Fruit fly (Drosophila melanogaster) whole organism, embryonic: ENCODE results near the gene CG13297.

Source experiments
- CG10321 ChIP-seq: fragments of 200-800 bp; sonication (Bioruptor generic); IDR thresholded peaks from 2 replicates; pipeline ENCODE4 v1.3.6; 2022; ENCODE audit warnings: missing biosample characterization, missing genetic modification characterization
- CG13287 ChIP-seq: fragments of 200-800 bp; sonication (Bioruptor generic); IDR thresholded peaks from 2 replicates; pipeline ENCODE4 v1.3.6; 2022; ENCODE audit warnings: missing biosample characterization, missing genetic modification characterization; ENCODE audit not compliant: partially characterized antibody
- CG15601 ChIP-seq: fragments of 200-800 bp; sonication (Bioruptor generic); optimal IDR thresholded peaks from 3 replicates; lab custom pipeline; 2019; ENCODE audit warnings: missing biosample characterization, mild to moderate bottlenecking, missing genetic modification characterization, moderate library complexity
- CG17385 ChIP-seq: fragments of 200-800 bp; sonication (Bioruptor generic); optimal IDR thresholded peaks from 3 replicates; lab custom pipeline; 2018; ENCODE audit warnings: missing biosample characterization, mild to moderate bottlenecking, missing genetic modification characterization
- CG17802 ChIP-seq: fragments of 200-800 bp; sonication (Bioruptor generic); optimal IDR thresholded peaks from 2 replicates; lab custom pipeline; 2018; ENCODE audit warnings: missing biosample characterization, mild to moderate bottlenecking, missing genetic modification characterization, moderate library complexity
- CG2712 ChIP-seq: fragments of 200-800 bp; optimal IDR thresholded peaks from 3 replicates; lab custom pipeline; 2019; ENCODE audit warnings: missing biosample characterization, mild to moderate bottlenecking, missing genetic modification characterization, moderate library complexity
- CG3281 ChIP-seq: fragments of 200-800 bp; sonication (Bioruptor generic); optimal IDR thresholded peaks from 3 replicates; lab custom pipeline; 2017; ENCODE audit warnings: missing biosample characterization, mild to moderate bottlenecking, missing genetic modification characterization
- CG33213 ChIP-seq: fragments of 200-800 bp; sonication (Bioruptor generic); optimal IDR thresholded peaks from 3 replicates; lab custom pipeline; 2016; ENCODE audit warnings: missing biosample characterization, missing genetic modification characterization
- CG3838 ChIP-seq: fragments of 200-800 bp; sonication (Bioruptor generic); optimal IDR thresholded peaks from 3 replicates; lab custom pipeline; 2016; ENCODE audit warnings: missing biosample characterization, missing genetic modification characterization
- CG42726 ChIP-seq: fragments of 200-800 bp; sonication (Bioruptor generic); IDR thresholded peaks from 2 replicates; pipeline ENCODE4 v1.3.6; 2022; ENCODE audit warnings: missing biosample characterization, missing genetic modification characterization; ENCODE audit not compliant: partially characterized antibody
- CG5180 ChIP-seq: fragments of 200-800 bp; sonication (Bioruptor generic); optimal IDR thresholded peaks from 3 replicates; lab custom pipeline; 2017; ENCODE audit warnings: missing biosample characterization, missing genetic modification characterization, mild to moderate bottlenecking, moderate library complexity, missing genetic modification reagents
- CG6254 ChIP-seq: fragments of 200-800 bp; sonication (Bioruptor generic); optimal IDR thresholded peaks from 3 replicates; lab custom pipeline; 2017; ENCODE audit warnings: mild to moderate bottlenecking, missing biosample characterization, missing genetic modification reagents, missing genetic modification characterization
- CG7987 ChIP-seq: fragments of 200-800 bp; sonication (Bioruptor generic); optimal IDR thresholded peaks from 2 replicates; lab custom pipeline; 2018; ENCODE audit warnings: missing biosample characterization, mild to moderate bottlenecking, missing genetic modification characterization, moderate library complexity
- CG9215 ChIP-seq: fragments of 200-800 bp; sonication (Bioruptor generic); IDR thresholded peaks from 2 replicates; pipeline ENCODE4 v1.3.6; 2022; ENCODE audit warnings: missing biosample characterization, missing genetic modification characterization
- Doc2 ChIP-seq: fragments of 200-800 bp; sonication (Bioruptor generic); IDR thresholded peaks from 2 replicates; pipeline ENCODE4 v1.3.6; 2022; ENCODE audit warnings: missing biosample characterization, missing genetic modification characterization
- HLH4C ChIP-seq: fragments of 200-800 bp; sonication (Bioruptor generic); IDR thresholded peaks from 3 replicates; pipeline ENCODE4 v1.3.6; 2022; ENCODE audit warnings: missing biosample characterization, missing genetic modification characterization; ENCODE audit not compliant: partially characterized antibody
- MBD-R2 ChIP-seq: fragments of 200-800 bp; sonication (Bioruptor generic); IDR thresholded peaks from 2 replicates; pipeline ENCODE4 v1.3.6; 2022; ENCODE audit warnings: missing biosample characterization, missing genetic modification characterization
- Mad ChIP-seq: fragments of 200-800 bp; sonication (Bioruptor generic); optimal IDR thresholded peaks from 2 replicates; lab custom pipeline; 2016; ENCODE audit warnings: missing biosample characterization, missing genetic modification characterization
- Neu2 ChIP-seq: fragments of 200-800 bp; sonication (Bioruptor generic); optimal IDR thresholded peaks from 3 replicates; lab custom pipeline; 2016; ENCODE audit warnings: missing biosample characterization, missing genetic modification characterization, borderline replicate concordance
- Nf-YA ChIP-seq: fragments of 200-800 bp; sonication (Bioruptor generic); IDR thresholded peaks from 2 replicates; pipeline ENCODE4 v1.3.6; 2022; ENCODE audit warnings: missing biosample characterization, missing genetic modification characterization
- NfI ChIP-seq: fragments of 200-800 bp; sonication (Bioruptor generic); optimal IDR thresholded peaks from 3 replicates; lab custom pipeline; 2018; ENCODE audit warnings: missing biosample characterization, mild to moderate bottlenecking, missing genetic modification characterization, moderate library complexity
- Rfx ChIP-seq: fragments of 200-800 bp; sonication (Bioruptor generic); IDR thresholded peaks from 2 replicates; pipeline ENCODE4 v1.3.6; 2022; ENCODE audit warnings: missing biosample characterization, missing genetic modification characterization
- Scr ChIP-seq: fragments of 200-800 bp; sonication (Bioruptor generic); IDR thresholded peaks from 2 replicates; pipeline ENCODE4 v1.3.6; 2022; ENCODE audit warnings: missing biosample characterization, missing genetic modification characterization; ENCODE audit not compliant: partially characterized antibody
- Six4 ChIP-seq: fragments of 200-800 bp; sonication (Bioruptor generic); optimal IDR thresholded peaks from 2 replicates; lab custom pipeline; 2016; ENCODE audit warnings: missing biosample characterization, missing genetic modification characterization
- Trl ChIP-seq, 3 experiments: fragments of >200 bp in 2 of 3; fragments of 200-800 bp in 1 of 3; sonication (Bioruptor generic) in 1 of 3; optimal IDR thresholded peaks; 2 replicates in 1 of 3; 3 replicates in 2 of 3; lab custom pipeline; 2016 to 2017; ENCODE audit warnings: missing biosample characterization in 1 of 3, missing genetic modification characterization in 1 of 3
- ato ChIP-seq: fragments of 200-800 bp; sonication (Bioruptor generic); IDR thresholded peaks from 2 replicates; pipeline ENCODE4 v1.3.6; 2022; ENCODE audit warnings: missing biosample characterization, missing genetic modification characterization; ENCODE audit not compliant: partially characterized antibody
- bsh ChIP-seq, 2 experiments: fragments of 200-800 bp; sonication (Bioruptor generic); optimal IDR thresholded peaks; 2 replicates each; lab custom pipeline; 2017 to 2018; ENCODE audit warnings: mild to moderate bottlenecking in 2 of 2, missing biosample characterization in 2 of 2, missing genetic modification characterization in 2 of 2, moderate library complexity in 1 of 2
- dpn ChIP-seq, 2 experiments: fragments of 200-800 bp; sonication (Bioruptor generic); optimal IDR thresholded peaks; 3 replicates each; lab custom pipeline; 2016; ENCODE audit warnings: missing biosample characterization in 2 of 2, missing genetic modification characterization in 2 of 2
- dysf ChIP-seq: fragments of 200-800 bp; sonication (Bioruptor generic); IDR thresholded peaks from 3 replicates; pipeline ENCODE4 v1.3.6; 2022; ENCODE audit warnings: missing biosample characterization, missing genetic modification characterization
- en ChIP-seq: fragments of 200-800 bp; sonication (Bioruptor generic); optimal IDR thresholded peaks from 2 replicates; lab custom pipeline; 2016; ENCODE audit warnings: missing biosample characterization, missing genetic modification characterization
- esg ChIP-seq: fragments of 200-800 bp; sonication (Bioruptor generic); conservative IDR thresholded peaks from 2 replicates; pipeline ENCODE4 v1.3.6; 2022; ENCODE audit warnings: missing biosample characterization, missing genetic modification characterization
- gcm ChIP-seq: fragments of 200-800 bp; sonication (Bioruptor generic); optimal IDR thresholded peaks from 2 replicates; lab custom pipeline; 2019; ENCODE audit warnings: missing biosample characterization, mild to moderate bottlenecking, missing genetic modification characterization, moderate library complexity
- hb ChIP-seq: fragments of 200-800 bp; sonication (Bioruptor generic); IDR thresholded peaks from 3 replicates; pipeline ENCODE4 v1.3.6; 2022; ENCODE audit warnings: missing biosample characterization, missing genetic modification characterization; ENCODE audit not compliant: partially characterized antibody
- lola ChIP-seq, 3 experiments: fragments of >200 bp in 2 of 3; fragments of 200-800 bp in 1 of 3; sonication (Bioruptor generic) in 1 of 3; optimal IDR thresholded peaks; 2 replicates each; lab custom pipeline; 2017 to 2019; ENCODE audit warnings: missing biosample characterization in 3 of 3, missing genetic modification characterization in 3 of 3, mild to moderate bottlenecking in 1 of 3, moderate library complexity in 1 of 3
- p53 ChIP-seq: fragments of 200-800 bp; sonication (Bioruptor generic); optimal IDR thresholded peaks from 2 replicates; lab custom pipeline; 2016; ENCODE audit warnings: missing biosample characterization, missing genetic modification characterization
- pan ChIP-seq, 4 experiments: fragments of >200 bp in 3 of 4; fragments of 200-800 bp in 1 of 4; sonication (Bioruptor generic) in 1 of 4; optimal IDR thresholded peaks in 3 of 4; IDR thresholded peaks in 1 of 4; 2 replicates each; pipeline versions ENCODE4 v1.3.6 to Lab custom; 2017 to 2022; ENCODE audit warnings: missing biosample characterization in 2 of 4, missing genetic modification characterization in 2 of 4, mixed read lengths in 1 of 4
- pros ChIP-seq: fragments of 200-800 bp; sonication (Bioruptor generic); optimal IDR thresholded peaks from 3 replicates; lab custom pipeline; 2019; ENCODE audit warnings: missing biosample characterization, mild to moderate bottlenecking, missing genetic modification characterization, moderate library complexity
- row ChIP-seq: fragments of 200-800 bp; sonication (Bioruptor generic); IDR thresholded peaks from 3 replicates; pipeline ENCODE4 v1.3.6; 2022; ENCODE audit warnings: missing biosample characterization, missing genetic modification characterization
- sc ChIP-seq, 3 experiments: fragments of >200 bp in 2 of 3; fragments of 200-800 bp in 1 of 3; sonication (Bioruptor generic) in 1 of 3; optimal IDR thresholded peaks; 2 replicates in 2 of 3; 3 replicates in 1 of 3; lab custom pipeline; 2017; ENCODE audit warnings: mild to moderate bottlenecking in 1 of 3, missing biosample characterization in 1 of 3, missing genetic modification characterization in 1 of 3, missing genetic modification reagents in 1 of 3
- sens ChIP-seq: fragments of 200-800 bp; sonication (Bioruptor generic); peaks from one replicate; lab custom pipeline; 2016; ENCODE audit warnings: missing biosample characterization, missing genetic modification characterization
- slou ChIP-seq: fragments of 200-800 bp; sonication (Bioruptor generic); optimal IDR thresholded peaks from 3 replicates; lab custom pipeline; 2016; ENCODE audit warnings: missing biosample characterization, missing genetic modification characterization
- z ChIP-seq: fragments of 200-800 bp; sonication (Bioruptor generic); IDR thresholded peaks from 3 replicates; pipeline ENCODE4 v1.3.6; 2022; ENCODE audit warnings: missing biosample characterization, missing genetic modification characterization

CG13297 gene

DNA sequence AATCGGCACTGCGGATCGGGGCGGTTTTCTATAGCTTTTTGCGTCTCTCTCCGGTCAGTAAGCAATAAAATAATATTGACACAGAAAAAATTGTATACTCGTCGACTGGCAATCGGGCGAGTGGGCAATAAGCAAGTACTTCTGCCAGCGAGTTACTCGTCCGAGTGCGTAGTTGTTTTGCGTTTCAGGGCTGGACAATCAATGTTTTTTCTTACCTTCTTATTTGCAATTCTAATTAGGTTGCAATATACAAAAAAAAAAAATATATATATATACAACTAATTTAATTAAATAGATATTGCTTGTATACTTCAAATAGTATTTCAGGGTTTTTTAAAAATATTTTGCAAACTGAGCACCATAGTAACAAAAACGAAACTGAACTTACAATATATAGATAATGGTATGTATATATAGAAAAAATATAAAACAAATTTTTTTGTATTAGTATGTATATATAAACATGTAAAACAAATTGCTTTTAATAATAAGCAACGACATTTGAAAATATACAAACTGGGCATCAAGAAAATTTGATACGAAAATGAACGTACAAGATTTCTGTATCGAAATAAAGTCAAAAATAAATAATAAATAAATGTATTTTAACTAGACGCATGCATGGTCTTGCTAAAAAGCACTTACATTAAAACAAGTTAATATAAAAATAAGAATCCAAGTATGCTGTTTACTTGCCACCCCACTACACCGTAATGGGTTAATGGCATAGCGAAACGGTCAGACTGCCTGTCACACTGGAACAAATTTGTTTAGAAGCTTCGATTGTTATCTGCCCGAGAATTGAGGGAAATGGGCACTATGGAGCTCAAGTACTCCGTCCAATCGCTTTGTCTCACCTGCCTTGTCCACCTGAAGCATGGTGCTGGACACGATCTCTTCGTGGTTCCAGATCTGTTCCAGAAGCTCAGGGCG is 32.1 kb upstream of the CG13297 start, which contains the start of the genes D19A and CG7386 (continued):
- TF ChIP-seq CG15601 (tag; lab: Kevin White, UChicago) (peak; percentile 20), bsh (GFP tag; optimal IDR thresholded peaks at IDR 0.05; lab: Kevin White, UChicago) (peak in 1 of 2 experiments; percentile 55), CG42726 (GFP tag; lab: Robert Waterston, UW) (no peak), Six4 (GFP tag; lab: Kevin White, UChicago) (no peak)

- peak; percentile 97 for TF ChIP-seq Rfx (GFP tag; lab: Robert Waterston, UW)
- TF ChIP-seq CG3281 (GFP tag; lab: Kevin White, UChicago), result peak; percentile 85
- TF ChIP-seq row (GFP tag; lab: Robert Waterston, UW), result peak; percentile 98
- TF ChIP-seq dpn (GFP tag; optimal IDR thresholded peaks at IDR 0.05; lab: Kevin White, UChicago), result peak; percentile 92 to 93
- TF ChIP-seq CG13287, result peak; percentile 79
- peak; percentile 81 for TF ChIP-seq CG17385
- peak; percentile 84 for TF ChIP-seq esg (GFP tag; lab: Robert Waterston, UW)
- peak; percentile 87 for TF ChIP-seq Mad
- peak; percentile 68; the same call in 1 of the 3 replicates for TF ChIP-seq z (GFP tag; lab: Robert Waterston, UW)
- peak; percentile 33 for TF ChIP-seq en (GFP tag; lab: Kevin White, UChicago)
- TF ChIP-seq CG33213 (GFP tag; lab: Kevin White, UChicago), result peak; percentile 81
- TF ChIP-seq lola (GFP tag; optimal IDR thresholded peaks at IDR 0.05; lab: Kevin White, UChicago), result peak in 1 of 3 experiments; percentile 66
- TF ChIP-seq dysf, result peak; percentile 91
- TF ChIP-seq Neu2 (GFP tag; lab: Kevin White, UChicago), result peak; percentile 26
- no peak for TF ChIP-seq hb (GFP tag; lab: Robert Waterston, UW)
- peak; percentile 81 for TF ChIP-seq CG9215 (GFP tag; lab: Robert Waterston, UW)
- peak; percentile 97 for TF ChIP-seq sens
- TF ChIP-seq ato (GFP tag; lab: Robert Waterston, UW), result peak; percentile 62
- peak; percentile 83 for TF ChIP-seq gcm (GFP tag; lab: Kevin White, UChicago)
- TF ChIP-seq sc (optimal IDR thresholded peaks at IDR 0.05; lab: Kevin White, UChicago), result no peak
- peak; percentile 65 for TF ChIP-seq sc (GFP tag; optimal IDR thresholded peaks at IDR 0.05; lab: Kevin White, UChicago)
- peak; percentile 65 for TF ChIP-seq CG10321
- peak; percentile 60 for TF ChIP-seq CG17802
- peak in 1 of 2 experiments; percentile 36 for TF ChIP-seq pan (optimal IDR thresholded peaks at IDR 0.05; lab: Kevin White, UChicago)
- peak in 1 of 2 experiments; percentile 92 for TF ChIP-seq pan (GFP tag; optimal IDR thresholded peaks at IDR 0.05 in 1 of 2, IDR thresholded peaks at IDR 0.05 in 1 of 2)
- peak; percentile 91 for TF ChIP-seq CG2712
- TF ChIP-seq pros (GFP tag; lab: Kevin White, UChicago), result no peak
- peak; percentile 53; the same call in 1 of the 2 replicates for TF ChIP-seq Scr
- TF ChIP-seq Trl (optimal IDR thresholded peaks at IDR 0.05; lab: Kevin White, UChicago), result no peak
- peak; percentile 87 for TF ChIP-seq Trl (GFP tag; optimal IDR thresholded peaks at IDR 0.05; lab: Kevin White, UChicago)
- no peak for TF ChIP-seq CG5180 (GFP tag; lab: Kevin White, UChicago)
- peak; percentile 98 for TF ChIP-seq MBD-R2 (GFP tag; lab: Robert Waterston, UW)
- TF ChIP-seq NfI (GFP tag; lab: Kevin White, UChicago), result peak; percentile 91
- TF ChIP-seq Doc2 (GFP tag; lab: Robert Waterston, UW), result no peak
- TF ChIP-seq CG3838 (GFP tag; lab: Kevin White, UChicago), result peak; percentile 71
- peak; percentile 70 for TF ChIP-seq Nf-YA (GFP tag; lab: Robert Waterston, UW)
- peak; percentile 91 for TF ChIP-seq CG7987 (GFP tag; lab: Kevin White, UChicago)
- TF ChIP-seq HLH4C (GFP tag; lab: Robert Waterston, UW), result peak; percentile 43; the same call in 1 of the 3 replicates
- TF ChIP-seq p53, result peak; percentile 81
- peak; percentile 59 for TF ChIP-seq slou (GFP tag; lab: Kevin White, UChicago)
- peak; percentile 77 for TF ChIP-seq CG6254 (GFP tag; lab: Kevin White, UChicago)
Measured at dm6 chr3L:6184884-6185438, 27.8 kb upstream of the CG13297 start, which contains the start of the genes D19B and CG43293. TSS of gene D19B (minus strand) at chr3L:6184920. TSS of gene CG43293 (plus strand) at chr3L:6185189.
